Worm (Caenorhabditis elegans) whole organism, young adult: ENCODE data around the gene srx-14.

ENCODE experiments used
- F33H1.4 ChIP-seq: fragments of 200-800 bp; sonication (Bioruptor generic); IDR thresholded peaks from 2 replicates; pipeline ENCODE4 v1.3.6; 2022; ENCODE audit warnings: missing genetic modification reagents, missing genetic modification characterization, missing compliant biosample characterization
- F39B2.1 ChIP-seq: fragments of 200-800 bp; sonication (Bioruptor generic); IDR thresholded peaks from 2 replicates; pipeline ENCODE4 v1.3.6; 2022; ENCODE audit warnings: missing genetic modification reagents, missing genetic modification characterization, missing compliant biosample characterization
- F49E8.2 ChIP-seq: sonication (generic microtip); optimal IDR thresholded peaks from 3 replicates; lab custom pipeline; 2017; ENCODE audit warnings: missing genetic modification characterization, mild to moderate bottlenecking, missing compliant biosample characterization, antibody characterized with exemption, moderate library complexity; ENCODE audit not compliant: insufficient read depth
- ZK185.1 ChIP-seq: sonication (generic microtip); optimal IDR thresholded peaks from 2 replicates; lab custom pipeline; 2016; ENCODE audit warnings: mild to moderate bottlenecking, missing genetic modification characterization, missing compliant biosample characterization; ENCODE audit not compliant: poor library complexity, severe bottlenecking
- attf-6 ChIP-seq: fragments of 200-800 bp; sonication (Bioruptor generic); IDR thresholded peaks from 2 replicates; pipeline ENCODE4 v1.3.6; 2022; ENCODE audit warnings: missing genetic modification reagents, missing genetic modification characterization, missing compliant biosample characterization
- ceh-58 ChIP-seq: fragments of 200-800 bp; sonication (Bioruptor generic); IDR thresholded peaks from 2 replicates; pipeline ENCODE4 v1.3.6; 2022; ENCODE audit warnings: missing genetic modification characterization, missing compliant biosample characterization
- egl-18 ChIP-seq: fragments of 200-800 bp; sonication (Bioruptor generic); IDR thresholded peaks from 2 replicates; pipeline ENCODE4 v1.3.6; 2022; ENCODE audit warnings: missing genetic modification reagents, missing genetic modification characterization, missing compliant biosample characterization
- let-526 ChIP-seq: fragments of 200-800 bp; sonication (Bioruptor generic); IDR thresholded peaks from 2 replicates; pipeline ENCODE4 v1.3.6; 2022; ENCODE audit warnings: missing genetic modification reagents, missing genetic modification characterization, missing compliant biosample characterization
- let-607 ChIP-seq, 2 experiments: fragments of 200-800 bp in 1 of 2; sonication (Bioruptor generic) in 1 of 2; sonication (generic microtip) in 1 of 2; optimal IDR thresholded peaks; 2 replicates each; lab custom pipeline; 2016 to 2018; ENCODE audit warnings: mild to moderate bottlenecking in 2 of 2, missing compliant biosample characterization in 2 of 2, missing genetic modification characterization in 2 of 2, moderate library complexity in 2 of 2, missing genotype in 1 of 2
- nfya-1 ChIP-seq: sonication (generic microtip); optimal IDR thresholded peaks from 2 replicates; lab custom pipeline; 2017; ENCODE audit warnings: antibody characterized with exemption, missing compliant biosample characterization, missing genetic modification characterization, borderline replicate concordance; ENCODE audit not compliant: insufficient read depth
- nfya-2 ChIP-seq: fragments of 200-800 bp; sonication (Bioruptor generic); IDR thresholded peaks from 2 replicates; pipeline ENCODE4 v1.3.6; 2022; ENCODE audit warnings: missing genetic modification reagents, missing genetic modification characterization, missing compliant biosample characterization
- rec-8 ChIP-seq, 2 experiments: sonication (generic microtip); optimal IDR thresholded peaks; 2 replicates each; lab custom pipeline; 2016; ENCODE audit warnings: mild to moderate bottlenecking in 2 of 2, missing genetic modification characterization in 2 of 2, missing genetic modification reagents in 2 of 2, missing genotype in 2 of 2, missing biosample characterization in 1 of 2, missing compliant biosample characterization in 1 of 2, moderate library complexity in 1 of 2
- sea-2 ChIP-seq: fragments of 200-800 bp; sonication (Bioruptor generic); IDR thresholded peaks from 2 replicates; pipeline ENCODE4 v1.3.6; 2022; ENCODE audit warnings: missing genetic modification characterization, missing compliant biosample characterization
- unc-62 ChIP-seq: fragments of 150-350 bp; optimal IDR thresholded peaks from 2 replicates; lab custom pipeline; 2014; ENCODE audit warnings: missing biosample characterization, missing genetic modification reagents, missing genetic modification characterization

DNA sequence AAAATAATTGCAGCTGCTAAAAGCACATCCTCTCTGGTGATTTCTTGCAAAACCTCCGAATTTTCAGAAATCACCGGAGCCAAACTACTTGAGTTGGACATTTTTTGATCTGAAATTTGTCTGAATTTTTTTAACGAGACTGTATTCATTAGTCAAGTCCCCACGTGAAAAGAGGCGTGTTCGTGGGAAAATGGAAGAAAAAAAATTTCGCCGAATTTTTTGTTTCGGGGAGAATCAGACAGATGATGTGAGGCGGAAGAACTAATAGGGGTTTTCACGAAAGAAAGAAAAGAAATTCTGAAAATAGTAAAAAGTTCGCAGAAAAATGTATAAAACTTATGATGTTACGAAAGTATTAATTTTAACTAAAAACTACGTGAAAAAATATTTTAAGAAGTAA lies 5.0 kb upstream of the srx-14 start, which contains the start of gene srx-13:
- no peak for TF ChIP-seq nfya-2 (GFP tag; lab: Robert Waterston, UW)
- no peak for TF ChIP-seq egl-18 (GFP tag; lab: Robert Waterston, UW)
- no peak for TF ChIP-seq F33H1.4 (GFP tag; lab: Robert Waterston, UW)
- no peak for TF ChIP-seq sea-2 (GFP tag; lab: Robert Waterston, UW)
- no peak for TF ChIP-seq F49E8.2 (tag; lab: Kevin White, UChicago)
- TF ChIP-seq attf-6 (GFP tag; lab: Robert Waterston, UW): no peak
- TF ChIP-seq ceh-58 (GFP tag; lab: Robert Waterston, UW): no peak
- no peak for TF ChIP-seq F39B2.1 (GFP tag; lab: Robert Waterston, UW)
- no peak for TF ChIP-seq let-526 (GFP tag; lab: Robert Waterston, UW)
- TF ChIP-seq let-607 (tag; optimal IDR thresholded peaks at IDR 0.05; lab: Kevin White, UChicago): no peak
- TF ChIP-seq rec-8 (tag; optimal IDR thresholded peaks at IDR 0.05; lab: Kevin White, UChicago): no peak
- TF ChIP-seq unc-62: no peak
- no peak for TF ChIP-seq ZK185.1 (tag; lab: Kevin White, UChicago)
- no peak for TF ChIP-seq nfya-1 (tag; lab: Kevin White, UChicago)
